Worm (Caenorhabditis elegans): ENCODE data around the gene abu-8.

DNA sequence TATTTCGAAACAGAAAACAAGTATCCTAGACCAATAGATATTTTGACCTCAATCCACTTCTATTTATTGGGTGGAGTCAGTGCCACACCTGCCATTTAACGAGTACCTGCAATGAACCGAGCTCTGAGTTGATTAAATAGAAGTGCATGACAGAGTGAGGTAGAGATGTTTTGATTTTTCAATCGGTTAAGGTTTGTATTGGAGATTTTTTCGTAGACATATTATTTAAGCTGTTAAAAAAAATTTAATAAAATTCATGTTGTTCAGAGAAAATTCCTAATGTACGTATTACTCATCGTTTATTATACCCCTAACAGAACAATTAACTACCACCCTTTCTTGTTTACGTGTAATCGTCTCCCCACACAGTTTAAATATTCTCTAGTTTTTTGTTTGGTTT, 38.9 kb downstream of the abu-8 start, which contains the start of gene srx-38:
- no peak for TF ChIP-seq ama-1 (optimal IDR thresholded peaks at IDR 0.05)
- no peak for TF ChIP-seq hmg-4 (GFP tag; optimal IDR thresholded peaks at IDR 0.05)
- TF ChIP-seq F13C5.2 (tag; optimal IDR thresholded peaks at IDR 0.05) = no peak
- no peak for TF ChIP-seq flt-1 (GFP tag; IDR thresholded peaks at IDR 0.05)
- TF ChIP-seq ets-7 (tag; optimal IDR thresholded peaks at IDR 0.05) = no peak
- no peak for TF ChIP-seq tbx-37 (GFP tag; conservative IDR thresholded peaks at IDR 0.05)
- no peak for TF ChIP-seq ceh-36 (tag; optimal IDR thresholded peaks at IDR 0.05)
- no peak for TF ChIP-seq hmbx-1 (tag; optimal IDR thresholded peaks at IDR 0.05)
- TF ChIP-seq scrt-1 (GFP tag; IDR thresholded peaks at IDR 0.05) = no peak
- no peak for TF ChIP-seq hnd-1 (tag; optimal IDR thresholded peaks at IDR 0.05)

Data from whole organism, early embryonic.